Worm (Caenorhabditis elegans): ENCODE results near the gene H04D03.7.

The H04D03.7 gene

DNA sequence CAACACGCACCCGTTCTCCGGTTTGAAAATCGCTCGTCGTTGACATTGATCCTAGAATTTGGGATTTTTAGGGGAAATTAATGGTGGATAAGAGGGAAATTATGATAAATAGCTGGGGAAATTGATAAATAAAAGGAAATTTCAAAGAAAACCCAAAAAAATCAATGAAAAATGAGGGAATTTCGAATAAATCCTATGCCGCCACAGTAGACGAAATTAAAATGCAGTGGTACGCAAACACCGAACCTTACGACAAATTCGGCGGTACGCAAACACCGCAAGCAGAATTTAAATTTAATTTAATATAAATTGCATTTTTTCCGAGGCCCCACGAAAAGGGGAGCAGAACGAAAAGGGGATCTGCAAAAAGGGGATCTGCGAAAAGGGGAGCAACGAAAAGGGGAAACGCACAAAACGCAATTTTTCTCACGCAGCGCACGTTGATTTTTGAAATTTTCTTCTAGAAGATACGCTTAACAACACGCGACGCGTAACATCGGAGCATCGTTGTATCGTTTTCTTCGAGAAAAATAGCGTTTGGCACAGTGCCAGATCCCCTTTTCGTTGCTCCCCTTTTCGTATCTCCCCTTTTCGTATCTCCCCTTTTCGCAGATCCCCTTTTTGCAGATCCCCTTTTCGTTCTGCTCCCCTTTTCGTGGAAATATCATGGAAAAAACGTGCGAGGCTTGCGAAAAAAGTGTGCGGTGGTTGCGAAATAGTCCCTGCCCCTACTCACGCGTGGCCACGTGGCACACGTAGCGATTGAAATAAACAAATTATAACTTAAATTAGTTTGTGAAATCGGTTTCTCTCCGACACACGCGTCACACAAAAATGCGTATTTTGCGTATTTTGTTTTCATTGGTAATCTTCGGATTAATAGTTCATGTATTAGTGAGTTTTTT is 10.4 kb downstream of the H04D03.7 start, which contains the start of the genes smrd-1 and enu-3.1 (continued):
- TF ChIP-seq ztf-25 (GFP tag; IDR thresholded peaks at IDR 0.05) (0 out of 2 replicates have a peak, but pooled peaks have one; percentile 37), Y67H2A.10 (GFP tag; conservative IDR thresholded peaks at IDR 0.05) (peak; percentile 28; the same call in 1 of the 2 replicates), ztf-28 (GFP tag; IDR thresholded peaks at IDR 0.05) (peak; percentile 79; the same call in 1 of the 2 replicates), tbp1 (GFP tag; optimal IDR thresholded peaks at IDR 0.05) (peak; percentile 28), hmg-1.2 (GFP tag; IDR thresholded peaks at IDR 0.05) (peak; percentile 54), ztf-18 (tag; optimal IDR thresholded peaks at IDR 0.05) (peak; percentile 65), Y79H2A.3 (GFP tag; conservative IDR thresholded peaks at IDR 0.05) (0 out of 2 replicates have a peak, but pooled peaks have one; percentile 7), ceh-27 (GFP tag; optimal IDR thresholded peaks at IDR 0.05) (peak; percentile 32), K11D2.4 (GFP tag; IDR thresholded peaks at IDR 0.05) (peak; percentile 58; the same call in 1 of the 2 replicates), ekl-4 (GFP tag; IDR thresholded peaks at IDR 0.05) (peak; percentile 76)

DNA sequence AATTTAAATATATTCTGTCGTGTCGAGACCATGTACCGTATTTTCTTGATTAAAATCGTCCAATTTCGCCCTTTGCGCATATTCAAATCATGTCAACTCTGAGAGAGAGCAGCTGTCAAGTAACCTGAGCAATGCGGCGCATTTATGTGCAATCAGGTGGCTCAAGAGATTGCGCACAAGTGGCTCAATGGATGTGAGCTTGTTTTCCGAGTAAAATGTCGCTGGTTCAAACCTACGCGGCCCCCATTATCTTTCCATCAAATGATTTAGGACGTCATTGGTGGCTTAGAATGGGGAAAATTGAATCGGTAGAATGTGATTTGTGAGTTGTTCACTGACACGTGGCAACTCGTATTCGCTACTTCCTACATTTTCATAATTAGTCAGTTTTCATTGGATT is 14.5 kb downstream of the H04D03.7 start:
- TF ChIP-seq lsl-1 (GFP tag; optimal IDR thresholded peaks at IDR 0.05) = peak; percentile 25
- peak; percentile 48 for TF ChIP-seq rpc-1 (optimal IDR thresholded peaks at IDR 0.05)
- TF ChIP-seq rpc-1 (tag; optimal IDR thresholded peaks at IDR 0.05) = peak; percentile 68
- TF ChIP-seq attf-5 (GFP tag; optimal IDR thresholded peaks at IDR 0.05) = no peak
- no peak for TF ChIP-seq F33H1.4 (GFP tag; IDR thresholded peaks at IDR 0.05)
- TF ChIP-seq snpc-1.3 (tag; optimal IDR thresholded peaks at IDR 0.05; ENCODE audit: insufficient read depth) = no peak
- no peak for TF ChIP-seq ceh-58 (GFP tag; IDR thresholded peaks at IDR 0.05)
- no peak for TF ChIP-seq Y79H2A.3 (GFP tag; conservative IDR thresholded peaks at IDR 0.05)
- no peak for TF ChIP-seq snpc-3.4 (tag; optimal IDR thresholded peaks at IDR 0.05)
- 0 out of 2 replicates have a peak, but pooled peaks have one; percentile 24 for TF ChIP-seq madf-3 (GFP tag; IDR thresholded peaks at IDR 0.05)
- TF ChIP-seq snpc-1.1 (tag; optimal IDR thresholded peaks at IDR 0.05; ENCODE audit: insufficient read depth) = no peak
- no peak for TF ChIP-seq F10E7.11 (tag; optimal IDR thresholded peaks at IDR 0.05)
- TF ChIP-seq F23B12.7 (tag; optimal IDR thresholded peaks at IDR 0.05; ENCODE audit: insufficient read depth) = no peak
- peak; percentile 27 for TF ChIP-seq die-1 (tag; optimal IDR thresholded peaks at IDR 0.05)
- TF ChIP-seq lin-26 (GFP tag; IDR thresholded peaks at IDR 0.05) = 0 out of 2 replicates have a peak, but pooled peaks have one; percentile 49
- TF ChIP-seq madf-6 (GFP tag; IDR thresholded peaks at IDR 0.05) = 0 out of 2 replicates have a peak, but pooled peaks have one; percentile 29
- TF ChIP-seq F49E8.2 (tag; optimal IDR thresholded peaks at IDR 0.05; ENCODE audit: insufficient read depth) = peak; percentile 17
- TF ChIP-seq snpc-4 (GFP tag; optimal IDR thresholded peaks at IDR 0.05) = no peak
- no peak for TF ChIP-seq snpc-4 (tag; optimal IDR thresholded peaks at IDR 0.05)
- peak; percentile 57 for TF ChIP-seq B0261.1 (tag; optimal IDR thresholded peaks at IDR 0.05)
- TF ChIP-seq mxl-1 (tag; optimal IDR thresholded peaks at IDR 0.05) = no peak
- no peak for TF ChIP-seq zfh-2 (GFP tag; conservative IDR thresholded peaks at IDR 0.05)
- peak; percentile 82 for TF ChIP-seq tbp1 (GFP tag; optimal IDR thresholded peaks at IDR 0.05)
- TF ChIP-seq ceh-100 (GFP tag; IDR thresholded peaks at IDR 0.05) = peak; percentile 28; the same call in 1 of the 2 replicates

DNA sequence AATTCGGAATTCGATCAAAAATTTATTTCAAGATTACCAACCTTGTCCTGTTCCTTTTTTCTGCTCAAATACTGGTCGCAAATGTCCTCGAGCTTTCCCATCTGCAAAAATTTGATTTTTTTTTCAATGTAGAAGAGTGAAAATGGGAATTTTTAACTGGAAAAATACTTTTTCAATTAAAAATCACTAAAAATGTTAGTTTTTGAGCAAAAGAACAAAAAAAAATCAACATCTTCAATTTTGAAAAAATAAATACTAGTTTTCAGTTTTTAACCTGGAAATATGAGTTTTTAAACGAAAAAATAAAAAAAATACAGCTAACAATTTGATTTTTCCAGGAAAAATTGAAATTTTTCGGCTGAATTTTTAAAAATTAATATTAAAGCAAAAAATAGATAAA is 18.7 kb downstream of the H04D03.7 start, which contains the start of gene prp-3:
Gene prp-3, minus strand, starts transcription at position 101 of the 400 bp plus-strand sequence.
- no peak for TF ChIP-seq Y95B8A.8 (GFP tag; IDR thresholded peaks at IDR 0.05)
- TF ChIP-seq lin-26 (GFP tag; IDR thresholded peaks at IDR 0.05) = no peak
- no peak for TF ChIP-seq aptf-2 (GFP tag; conservative IDR thresholded peaks at IDR 0.05)
- TF ChIP-seq tbp1 (GFP tag; optimal IDR thresholded peaks at IDR 0.05) = no peak
- TF ChIP-seq ekl-4 (GFP tag; IDR thresholded peaks at IDR 0.05) = no peak
- TF ChIP-seq zfh-2 (GFP tag; conservative IDR thresholded peaks at IDR 0.05) = no peak
- no peak for TF ChIP-seq madf-8 (GFP tag; conservative IDR thresholded peaks at IDR 0.05)
- no peak for TF ChIP-seq die-1 (tag; optimal IDR thresholded peaks at IDR 0.05)
- no peak for TF ChIP-seq efl-1 (GFP tag; optimal IDR thresholded peaks at IDR 0.05)
- no peak for TF ChIP-seq F55B11.4 (tag; optimal IDR thresholded peaks at IDR 0.05; ENCODE audit: borderline replicate concordance, insufficient read depth)
- no peak for TF ChIP-seq nhr-27 (tag; optimal IDR thresholded peaks at IDR 0.05)
- no peak for TF ChIP-seq repo-1 (tag; optimal IDR thresholded peaks at IDR 0.05)
- no peak for TF ChIP-seq bed-2 (GFP tag; IDR thresholded peaks at IDR 0.05)
- no peak for TF ChIP-seq K12H6.12 (tag; optimal IDR thresholded peaks at IDR 0.05)
- no peak for TF ChIP-seq Y79H2A.3 (GFP tag; conservative IDR thresholded peaks at IDR 0.05)
- TF ChIP-seq D2030.7 (GFP tag; IDR thresholded peaks at IDR 0.05) = no peak
- no peak for TF ChIP-seq lin-40 (tag; optimal IDR thresholded peaks at IDR 0.05)

All from whole organism, young adult.